Worm (Caenorhabditis elegans) whole organism, mixed stage, embryonic: ENCODE data around the gene F22B5.10.

ENCODE experiments used
- M03D4.4 ChIP-seq: sonication (generic microtip); optimal IDR thresholded peaks from 2 replicates; lab custom pipeline; 2017; ENCODE audit warnings: mild to moderate bottlenecking, missing genetic modification characterization, missing compliant biosample characterization
- bed-3 ChIP-seq: fragments of 200-800 bp; sonication (Bioruptor generic); optimal IDR thresholded peaks from 3 replicates; lab custom pipeline; 2018; ENCODE audit warnings: mild to moderate bottlenecking, missing genetic modification characterization, moderate library complexity, missing compliant biosample characterization
- blmp-1 ChIP-seq: fragments of 150-350 bp; optimal IDR thresholded peaks from 2 replicates; lab custom pipeline; 2014; ENCODE audit warnings: missing biosample characterization, missing genetic modification characterization
- ceh-39 ChIP-seq: fragments of 150-350 bp; optimal IDR thresholded peaks from 2 replicates; lab custom pipeline; 2014; ENCODE audit warnings: missing biosample characterization, missing genetic modification characterization
- ceh-83 ChIP-seq: fragments of 200-800 bp; sonication (Bioruptor generic); optimal IDR thresholded peaks from 2 replicates; lab custom pipeline; 2018; ENCODE audit warnings: mild to moderate bottlenecking, missing genetic modification characterization, missing compliant biosample characterization
- cnd-1 ChIP-seq: fragments of 200-800 bp; sonication (Bioruptor generic); optimal IDR thresholded peaks from 2 replicates; lab custom pipeline; 2018; ENCODE audit warnings: mild to moderate bottlenecking, missing genetic modification characterization, missing compliant biosample characterization
- elt-1 ChIP-seq: sonication (generic microtip); optimal IDR thresholded peaks from 2 replicates; lab custom pipeline; 2017; ENCODE audit warnings: missing genetic modification characterization, mild to moderate bottlenecking, missing compliant biosample characterization, antibody characterized with exemption, moderate library complexity, borderline replicate concordance; ENCODE audit not compliant: insufficient read depth
- flh-1 ChIP-seq: fragments of 200-800 bp; sonication (Bioruptor generic); optimal IDR thresholded peaks from 2 replicates; lab custom pipeline; 2018; ENCODE audit warnings: mild to moderate bottlenecking, missing genetic modification characterization, moderate library complexity, missing compliant biosample characterization
- ham-2 ChIP-seq: fragments of 200-800 bp; sonication (Bioruptor generic); optimal IDR thresholded peaks from 2 replicates; lab custom pipeline; 2018; ENCODE audit warnings: mild to moderate bottlenecking, missing genetic modification characterization, missing compliant biosample characterization
- hlh-1 ChIP-seq: fragments of 150-350 bp; optimal IDR thresholded peaks from 2 replicates; lab custom pipeline; 2014; ENCODE audit warnings: missing biosample characterization, missing genetic modification reagents, missing genetic modification characterization
- lin-13 ChIP-seq: fragments of 150-350 bp; optimal IDR thresholded peaks from 2 replicates; lab custom pipeline; 2014; ENCODE audit warnings: missing biosample characterization, missing genetic modification characterization
- lin-32 ChIP-seq: fragments of 200-800 bp; sonication (Bioruptor generic); optimal IDR thresholded peaks from 2 replicates; lab custom pipeline; 2018; ENCODE audit warnings: mild to moderate bottlenecking, missing genetic modification characterization, missing compliant biosample characterization
- lsy-2 ChIP-seq: fragments of 150-350 bp; optimal IDR thresholded peaks from 2 replicates; lab custom pipeline; 2014; ENCODE audit warnings: missing biosample characterization, missing genetic modification characterization
- mab-5 ChIP-seq: fragments of 150-350 bp; optimal IDR thresholded peaks from 2 replicates; lab custom pipeline; 2014; ENCODE audit warnings: missing biosample characterization, missing genetic modification characterization
- mep-1 ChIP-seq: fragments of 150-350 bp; optimal IDR thresholded peaks from 2 replicates; lab custom pipeline; 2017; ENCODE audit warnings: missing biosample characterization, missing genetic modification reagents, missing genetic modification characterization, inconsistent platforms
- mls-2 ChIP-seq: sonication (generic microtip); optimal IDR thresholded peaks from 2 replicates; lab custom pipeline; 2016; ENCODE audit warnings: mild to moderate bottlenecking, missing genetic modification characterization, moderate library complexity, missing compliant biosample characterization
- nhr-12 ChIP-seq: fragments of 150-350 bp; optimal IDR thresholded peaks from 2 replicates; lab custom pipeline; 2014; ENCODE audit warnings: missing biosample characterization, missing genetic modification characterization
- nhr-2 ChIP-seq: fragments of 150-350 bp; optimal IDR thresholded peaks from 2 replicates; lab custom pipeline; 2014; ENCODE audit warnings: missing biosample characterization, missing genetic modification characterization
- nhr-237 ChIP-seq: fragments of 150-350 bp; optimal IDR thresholded peaks from 2 replicates; lab custom pipeline; 2014; ENCODE audit warnings: missing biosample characterization, missing genetic modification characterization
- nhr-28 ChIP-seq: fragments of 150-350 bp; optimal IDR thresholded peaks from 2 replicates; lab custom pipeline; 2014; ENCODE audit warnings: missing biosample characterization, missing genetic modification characterization
- nhr-76 ChIP-seq: sonication (generic microtip); optimal IDR thresholded peaks from 2 replicates; lab custom pipeline; 2017; ENCODE audit warnings: missing biosample characterization, missing genetic modification characterization
- pha-4 ChIP-seq: fragments of 150-350 bp; optimal IDR thresholded peaks from 2 replicates; lab custom pipeline; 2018; ENCODE audit warnings: missing biosample characterization, missing genetic modification reagents, missing genetic modification characterization
- sptf-1 ChIP-seq: sonication (generic microtip); optimal IDR thresholded peaks from 2 replicates; lab custom pipeline; 2017; ENCODE audit warnings: mild to moderate bottlenecking, missing genetic modification characterization, moderate library complexity, missing compliant biosample characterization
- tbx-8 ChIP-seq: fragments of 200-800 bp; sonication (Bioruptor generic); optimal IDR thresholded peaks from 2 replicates; lab custom pipeline; 2018; ENCODE audit warnings: mild to moderate bottlenecking, missing genetic modification characterization, moderate library complexity, missing compliant biosample characterization
- unc-120 ChIP-seq: sonication (generic microtip); optimal IDR thresholded peaks from 2 replicates; lab custom pipeline; 2017; ENCODE audit warnings: missing genetic modification characterization, missing compliant biosample characterization; ENCODE audit not compliant: poor library complexity, severe bottlenecking
- unc-39 ChIP-seq: fragments of 150-350 bp; optimal IDR thresholded peaks from 2 replicates; lab custom pipeline; 2014; ENCODE audit warnings: missing biosample characterization, missing genetic modification characterization
- unc-62 ChIP-seq: fragments of 150-350 bp; optimal IDR thresholded peaks from 2 replicates; lab custom pipeline; 2014; ENCODE audit warnings: missing biosample characterization, missing genetic modification reagents, missing genetic modification characterization
- zip-8 ChIP-seq: fragments of 150-350 bp; optimal IDR thresholded peaks from 2 replicates; lab custom pipeline; 2014; ENCODE audit warnings: missing biosample characterization, missing genetic modification characterization
- ztf-11 ChIP-seq: fragments of 150-350 bp; optimal IDR thresholded peaks from 2 replicates; lab custom pipeline; 2014; ENCODE audit warnings: missing biosample characterization, missing genetic modification characterization

F22B5.10 gene

ce11 chrII:8498173-8498572 lies 31.2 kb downstream of the F22B5.10 start:
- no peak for TF ChIP-seq zip-8
- TF ChIP-seq hlh-1: peak; percentile 96

DNA sequence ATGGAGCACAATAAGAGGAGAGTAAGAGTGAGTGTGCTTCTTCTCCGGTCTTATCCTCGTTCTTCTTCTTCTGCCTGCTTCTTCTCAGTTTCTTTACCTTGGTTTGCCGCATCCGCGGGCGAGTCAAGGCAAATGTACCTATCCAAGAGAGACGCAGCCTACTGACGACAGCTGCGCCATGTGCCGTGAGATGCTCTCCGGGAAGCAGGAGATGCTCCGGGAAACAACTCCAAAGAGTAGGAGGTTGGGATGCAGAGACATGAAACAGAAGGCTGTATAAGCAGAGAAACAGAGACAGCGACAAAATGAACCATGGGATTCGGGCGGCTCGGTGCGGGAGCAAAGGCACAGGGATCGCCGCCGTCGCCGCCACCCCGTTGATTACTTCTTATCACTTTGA lies 32.0 kb downstream of the F22B5.10 start:
- TF ChIP-seq pha-4 (tag; lab: Kevin White, UChicago) (no peak), nhr-12 (tag; lab: Kevin White, UChicago) (no peak), lsy-2 (no peak), nhr-237 (tag; lab: Kevin White, UChicago) (no peak), mep-1 (tag; lab: Kevin White, UChicago) (no peak), blmp-1 (tag; lab: Kevin White, UChicago) (no peak), M03D4.4 (tag; lab: Kevin White, UChicago) (peak; percentile 25), zip-8 (no peak), mab-5 (no peak), unc-62 (GFP tag; lab: Kevin White, UChicago) (peak; percentile 66), ceh-39 (no peak), unc-120 (peak; percentile 95), nhr-2 (tag; lab: Kevin White, UChicago) (no peak), nhr-28 (tag; lab: Kevin White, UChicago) (no peak), unc-39 (tag; lab: Kevin White, UChicago) (no peak), hlh-1 (peak; percentile 100), bed-3 (no peak)

ce11 chrII:8504074-8504724 lies 37.2 kb downstream of the F22B5.10 start:
- TF ChIP-seq nhr-76 (tag; lab: Kevin White, UChicago): no peak
- no peak for TF ChIP-seq pha-4 (tag; lab: Kevin White, UChicago)
- TF ChIP-seq mls-2 (tag; lab: Kevin White, UChicago): no peak
- no peak for TF ChIP-seq cnd-1
- no peak for TF ChIP-seq M03D4.4 (tag; lab: Kevin White, UChicago)
- TF ChIP-seq flh-1 (GFP tag; lab: Kevin White, UChicago): no peak
- TF ChIP-seq zip-8: no peak
- TF ChIP-seq elt-1 (tag; lab: Kevin White, UChicago): no peak
- no peak for TF ChIP-seq sptf-1
- TF ChIP-seq unc-62 (GFP tag; lab: Kevin White, UChicago): no peak
- TF ChIP-seq ztf-11 (tag; lab: Kevin White, UChicago): no peak
- TF ChIP-seq ceh-83 (GFP tag; lab: Kevin White, UChicago): no peak
- no peak for TF ChIP-seq lin-32
- TF ChIP-seq, all 35 proteins: peak for 0

- TF ChIP-seq cnd-1 (no peak), lin-32 (no peak), unc-62 (GFP tag; lab: Kevin White, UChicago) (no peak), ham-2 (GFP tag; lab: Kevin White, UChicago) (no peak), lsy-2 (no peak), ceh-39 (no peak), mab-5 (no peak), unc-39 (tag; lab: Kevin White, UChicago) (no peak), elt-1 (tag; lab: Kevin White, UChicago) (no peak), lin-13 (tag; lab: Kevin White, UChicago) (no peak)
Observed at ce11 chrII:8506759-8507158, 39.8 kb downstream of the F22B5.10 start.

DNA sequence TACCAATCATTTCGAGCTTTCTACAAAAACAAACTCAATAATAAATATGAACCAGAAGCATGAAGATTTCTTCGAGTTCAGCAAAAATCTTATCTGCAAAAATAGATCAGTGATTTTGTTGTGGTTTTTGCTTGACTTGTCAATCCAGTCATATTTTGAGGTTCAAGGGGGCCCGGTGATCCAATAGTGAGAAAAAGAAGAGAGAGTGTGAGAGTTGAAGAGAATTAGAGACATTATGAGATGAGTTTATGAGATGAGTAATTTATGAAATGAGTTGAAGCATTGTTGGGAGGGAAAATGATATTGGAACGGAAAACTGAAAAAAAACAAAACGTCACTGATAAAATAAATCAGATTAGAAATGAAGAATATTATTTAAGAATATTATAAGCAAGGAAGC lies 42.0 kb downstream of the F22B5.10 start, which contains the start of gene T13H5.1:
Gene T13H5.1, minus strand, starts transcription at position 101 of the 400 bp plus-strand sequence.
- TF ChIP-seq mls-2 (tag; lab: Kevin White, UChicago) (no peak), zip-8 (no peak), lin-13 (tag; lab: Kevin White, UChicago) (no peak), bed-3 (no peak), sptf-1 (no peak), nhr-28 (tag; lab: Kevin White, UChicago) (no peak), ceh-39 (no peak), unc-39 (tag; lab: Kevin White, UChicago) (no peak), lsy-2 (no peak)

DNA sequence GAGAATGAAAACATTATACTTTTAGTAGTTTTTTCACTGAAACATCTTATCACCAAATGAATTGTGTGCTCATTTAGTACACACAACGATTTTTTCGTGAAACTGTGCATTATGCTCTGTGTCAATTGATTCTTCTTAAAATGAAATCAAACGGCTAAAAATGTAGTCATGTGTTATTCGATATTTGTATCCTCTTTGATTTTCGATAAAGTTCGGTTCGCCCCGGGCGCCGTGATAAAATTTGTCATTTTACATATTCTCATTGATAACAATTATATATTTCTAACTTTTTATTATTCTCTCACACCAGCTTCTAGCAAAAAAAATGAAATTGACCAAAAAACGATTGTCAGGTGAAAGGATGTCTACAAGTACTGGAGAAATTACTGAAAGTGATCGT lies 47.8 kb downstream of the F22B5.10 start, which contains the start of gene ctg-2:
Gene ctg-2, plus strand, starts transcription at position 326 of the 400 bp plus-strand sequence.
- TF ChIP-seq flh-1 (GFP tag; lab: Kevin White, UChicago) (no peak), tbx-8 (GFP tag; lab: Kevin White, UChicago) (no peak), unc-39 (tag; lab: Kevin White, UChicago) (no peak)
